Fruit fly (Drosophila melanogaster) whole organism, embryonic: ENCODE results near the gene dlp.
A peak's percentile ranks its signal among the peaks of the same experiment; 100 is the strongest.

Experiments used
- Adf1 ChIP-seq: fragments of 200-800 bp; sonication (Bioruptor generic); IDR thresholded peaks from 2 replicates; pipeline ENCODE4 v1.3.6; 2022; ENCODE audit warnings: missing biosample characterization, missing genetic modification characterization
- CG10147 ChIP-seq: fragments of 200-800 bp; sonication (Bioruptor generic); optimal IDR thresholded peaks from 2 replicates; lab custom pipeline; 2019; ENCODE audit warnings: missing biosample characterization, mild to moderate bottlenecking, missing genetic modification characterization, moderate library complexity
- CG11723 ChIP-seq: fragments of 200-800 bp; sonication (Bioruptor generic); optimal IDR thresholded peaks from 2 replicates; lab custom pipeline; 2017; ENCODE audit warnings: missing biosample characterization, mild to moderate bottlenecking, missing genetic modification characterization
- CG13894 ChIP-seq: fragments of 200-800 bp; sonication (Bioruptor generic); optimal IDR thresholded peaks from 3 replicates; lab custom pipeline; 2018; ENCODE audit warnings: missing biosample characterization, mild to moderate bottlenecking, missing genetic modification characterization, moderate library complexity
- CG14860 ChIP-seq: fragments of 200-800 bp; sonication (Bioruptor generic); IDR thresholded peaks from 3 replicates; pipeline ENCODE4 v1.3.6; 2022; ENCODE audit warnings: missing biosample characterization, missing genetic modification characterization; ENCODE audit not compliant: partially characterized antibody
- CG1529 ChIP-seq: fragments of 200-800 bp; sonication (Bioruptor generic); optimal IDR thresholded peaks from 3 replicates; lab custom pipeline; 2018; ENCODE audit warnings: missing biosample characterization, missing genetic modification characterization
- CG16863 ChIP-seq: fragments of 200-800 bp; sonication (Bioruptor generic); optimal IDR thresholded peaks from 3 replicates; lab custom pipeline; 2016; ENCODE audit warnings: missing biosample characterization, missing genetic modification characterization
- CG17385 ChIP-seq: fragments of 200-800 bp; sonication (Bioruptor generic); optimal IDR thresholded peaks from 3 replicates; lab custom pipeline; 2018; ENCODE audit warnings: missing biosample characterization, mild to moderate bottlenecking, missing genetic modification characterization
- CG18011 ChIP-seq: fragments of 200-800 bp; sonication (Bioruptor generic); optimal IDR thresholded peaks from 2 replicates; lab custom pipeline; 2017; ENCODE audit warnings: missing biosample characterization, missing genetic modification characterization, mild to moderate bottlenecking, moderate library complexity, missing genotype
- CG18599 ChIP-seq: fragments of 200-800 bp; sonication (Bioruptor generic); optimal IDR thresholded peaks from 3 replicates; lab custom pipeline; 2017; ENCODE audit warnings: missing biosample characterization, missing genetic modification characterization, mild to moderate bottlenecking, moderate library complexity, missing genetic modification reagents
- CG2678 ChIP-seq: fragments of 200-800 bp; sonication (Bioruptor generic); optimal IDR thresholded peaks from 3 replicates; lab custom pipeline; 2019; ENCODE audit warnings: missing biosample characterization, mild to moderate bottlenecking, missing genetic modification characterization, moderate library complexity
- CG31365 ChIP-seq: fragments of 200-800 bp; sonication (Bioruptor generic); optimal IDR thresholded peaks from 2 replicates; lab custom pipeline; 2018; ENCODE audit warnings: missing biosample characterization, mild to moderate bottlenecking, missing genetic modification characterization
- CG31388 ChIP-seq: fragments of 200-800 bp; sonication (Bioruptor generic); optimal IDR thresholded peaks from 2 replicates; lab custom pipeline; 2016; ENCODE audit warnings: missing biosample characterization, missing genetic modification characterization
- CG31441 ChIP-seq: fragments of 200-800 bp; sonication (Bioruptor generic); IDR thresholded peaks from 2 replicates; pipeline ENCODE4 v1.3.6; 2022; ENCODE audit warnings: missing biosample characterization, missing genetic modification characterization
- CG34376 ChIP-seq: fragments of 200-800 bp; sonication (Bioruptor generic); optimal IDR thresholded peaks from 2 replicates; lab custom pipeline; 2018; ENCODE audit warnings: missing biosample characterization, mild to moderate bottlenecking, missing genetic modification characterization
- CG4282 ChIP-seq: fragments of 200-800 bp; sonication (Bioruptor generic); optimal IDR thresholded peaks from 2 replicates; lab custom pipeline; 2016; ENCODE audit warnings: missing biosample characterization, missing genetic modification characterization
- CG6175 ChIP-seq: fragments of 200-800 bp; sonication (Bioruptor generic); IDR thresholded peaks from 3 replicates; pipeline ENCODE4 v1.3.6; 2022; ENCODE audit warnings: missing biosample characterization, missing genetic modification characterization
- CG6765 ChIP-seq: fragments of 200-800 bp; sonication (Bioruptor generic); optimal IDR thresholded peaks from 3 replicates; lab custom pipeline; 2017; ENCODE audit warnings: missing biosample characterization, mild to moderate bottlenecking, missing genetic modification characterization
- CG7271 ChIP-seq: fragments of 200-800 bp; sonication (Bioruptor generic); optimal IDR thresholded peaks from 2 replicates; lab custom pipeline; 2018; ENCODE audit warnings: missing biosample characterization, mild to moderate bottlenecking, missing genetic modification characterization, moderate library complexity
- CG7372 ChIP-seq: fragments of 200-800 bp; sonication (Bioruptor generic); IDR thresholded peaks from 2 replicates; pipeline ENCODE4 v1.3.6; 2022; ENCODE audit warnings: missing biosample characterization, missing genetic modification characterization
- CG7556 ChIP-seq: fragments of 200-800 bp; sonication (Bioruptor generic); optimal IDR thresholded peaks from 2 replicates; lab custom pipeline; 2017; ENCODE audit warnings: missing biosample characterization, mild to moderate bottlenecking, missing genetic modification characterization
- D19B ChIP-seq: fragments of 200-800 bp; sonication (Bioruptor generic); optimal IDR thresholded peaks from 2 replicates; lab custom pipeline; 2017; ENCODE audit warnings: missing biosample characterization, mild to moderate bottlenecking, missing genetic modification characterization
- Dbx ChIP-seq: fragments of 200-800 bp; sonication (Bioruptor generic); IDR thresholded peaks from 3 replicates; pipeline ENCODE4 v1.3.6; 2022; ENCODE audit warnings: missing biosample characterization, missing genetic modification characterization
- Fer3 ChIP-seq: fragments of 200-800 bp; sonication (Bioruptor generic); optimal IDR thresholded peaks from 2 replicates; lab custom pipeline; 2018; ENCODE audit warnings: missing biosample characterization, mild to moderate bottlenecking, missing genetic modification characterization, moderate library complexity
- Hr3 ChIP-seq: fragments of 200-800 bp; sonication (Bioruptor generic); optimal IDR thresholded peaks from 3 replicates; lab custom pipeline; 2016; ENCODE audit warnings: missing biosample characterization, missing genetic modification characterization
- MESR4 ChIP-seq: fragments of 200-800 bp; sonication (Bioruptor generic); optimal IDR thresholded peaks from 2 replicates; lab custom pipeline; 2018; ENCODE audit warnings: missing biosample characterization, mild to moderate bottlenecking, missing genetic modification characterization, moderate library complexity
- NK7.1 ChIP-seq: fragments of 200-800 bp; sonication (Bioruptor generic); optimal IDR thresholded peaks from 3 replicates; lab custom pipeline; 2016; ENCODE audit warnings: missing biosample characterization, missing genetic modification characterization
- PHDP ChIP-seq: fragments of 200-800 bp; sonication (Bioruptor generic); optimal IDR thresholded peaks from 3 replicates; lab custom pipeline; 2018; ENCODE audit warnings: missing biosample characterization, mild to moderate bottlenecking, missing genetic modification characterization, moderate library complexity
- Sin3A ChIP-seq: fragments of >200 bp; optimal IDR thresholded peaks from 2 replicates; lab custom pipeline; 2018
- Six4 ChIP-seq: fragments of 200-800 bp; sonication (Bioruptor generic); optimal IDR thresholded peaks from 2 replicates; lab custom pipeline; 2016; ENCODE audit warnings: missing biosample characterization, missing genetic modification characterization
- abd-A ChIP-seq: fragments of 200-800 bp; sonication (Bioruptor generic); optimal IDR thresholded peaks from 3 replicates; lab custom pipeline; 2019; ENCODE audit warnings: missing biosample characterization, mild to moderate bottlenecking, missing genetic modification characterization, moderate library complexity
- bab2 ChIP-seq: fragments of 200-800 bp; sonication (Bioruptor generic); optimal IDR thresholded peaks from 2 replicates; lab custom pipeline; 2016; ENCODE audit warnings: missing biosample characterization, missing genetic modification characterization
- bbx ChIP-seq: fragments of 200-800 bp; sonication (Bioruptor generic); IDR thresholded peaks from 2 replicates; pipeline ENCODE4 v1.3.6; 2022; ENCODE audit warnings: missing biosample characterization, missing genetic modification characterization; ENCODE audit not compliant: partially characterized antibody
- bsh ChIP-seq, 2 experiments: fragments of 200-800 bp; sonication (Bioruptor generic); optimal IDR thresholded peaks; 2 replicates each; lab custom pipeline; 2017 to 2018; ENCODE audit warnings: mild to moderate bottlenecking in 2 of 2, missing biosample characterization in 2 of 2, missing genetic modification characterization in 2 of 2, moderate library complexity in 1 of 2
- cad ChIP-seq: fragments of >200 bp; optimal IDR thresholded peaks from 2 replicates; lab custom pipeline; 2017; ENCODE audit warnings: missing biosample characterization, missing genetic modification characterization
- cato ChIP-seq: fragments of 200-800 bp; sonication (Bioruptor generic); optimal IDR thresholded peaks from 2 replicates; lab custom pipeline; 2016; ENCODE audit warnings: missing biosample characterization, missing genetic modification characterization, borderline replicate concordance
- cwo ChIP-seq: fragments of 200-800 bp; sonication (Bioruptor generic); optimal IDR thresholded peaks from 3 replicates; lab custom pipeline; 2017; ENCODE audit warnings: missing biosample characterization, missing genetic modification characterization, mild to moderate bottlenecking, moderate library complexity, missing genetic modification reagents
- ewg ChIP-seq: fragments of 200-800 bp; sonication (Bioruptor generic); optimal IDR thresholded peaks from 3 replicates; lab custom pipeline; 2017; ENCODE audit warnings: mild to moderate bottlenecking, missing biosample characterization, missing genetic modification reagents, missing genetic modification characterization
- ftz-f1 ChIP-seq: fragments of 200-800 bp; sonication (Bioruptor generic); optimal IDR thresholded peaks from 2 replicates; lab custom pipeline; 2016; ENCODE audit warnings: missing biosample characterization, missing genetic modification characterization
- gro ChIP-seq: fragments of 200-800 bp; sonication (Bioruptor generic); optimal IDR thresholded peaks from 2 replicates; lab custom pipeline; 2016; ENCODE audit warnings: missing biosample characterization, missing genetic modification characterization
- hb ChIP-seq: fragments of 200-800 bp; sonication (Bioruptor generic); IDR thresholded peaks from 3 replicates; pipeline ENCODE4 v1.3.6; 2022; ENCODE audit warnings: missing biosample characterization, missing genetic modification characterization; ENCODE audit not compliant: partially characterized antibody
- hkb ChIP-seq, 2 experiments: fragments of 200-800 bp in 1 of 2; fragments of >200 bp in 1 of 2; sonication (Bioruptor generic) in 1 of 2; IDR thresholded peaks in 1 of 2; optimal IDR thresholded peaks in 1 of 2; 2 replicates each; pipeline versions ENCODE4 v1.3.6 to Lab custom; 2017 to 2022; ENCODE audit warnings: missing biosample characterization in 1 of 2, missing genetic modification characterization in 1 of 2
- lab ChIP-seq: fragments of 200-800 bp; sonication (Bioruptor generic); optimal IDR thresholded peaks from 3 replicates; lab custom pipeline; 2017; ENCODE audit warnings: missing biosample characterization, missing genetic modification characterization, mild to moderate bottlenecking, moderate library complexity, missing genetic modification reagents
- nau ChIP-seq: fragments of 200-800 bp; sonication (Bioruptor generic); optimal IDR thresholded peaks from 3 replicates; lab custom pipeline; 2017; ENCODE audit warnings: missing biosample characterization, mild to moderate bottlenecking, missing genetic modification characterization, missing genetic modification reagents
- rib ChIP-seq: fragments of 200-800 bp; sonication (Bioruptor generic); IDR thresholded peaks from 2 replicates; pipeline ENCODE4 v1.3.6; 2022; ENCODE audit warnings: missing biosample characterization, missing genetic modification characterization
- wdn ChIP-seq: fragments of 200-800 bp; sonication (Bioruptor generic); IDR thresholded peaks from 2 replicates; pipeline ENCODE4 v1.3.6; 2022; ENCODE audit warnings: missing biosample characterization, missing genetic modification characterization
- z ChIP-seq: fragments of 200-800 bp; sonication (Bioruptor generic); IDR thresholded peaks from 3 replicates; pipeline ENCODE4 v1.3.6; 2022; ENCODE audit warnings: missing biosample characterization, missing genetic modification characterization
- zen2 ChIP-seq: fragments of 200-800 bp; sonication (Bioruptor generic); IDR thresholded peaks from 3 replicates; pipeline ENCODE4 v1.3.6; 2022; ENCODE audit warnings: missing biosample characterization, missing genetic modification characterization; ENCODE audit not compliant: partially characterized antibody

Gene dlp

DNA sequence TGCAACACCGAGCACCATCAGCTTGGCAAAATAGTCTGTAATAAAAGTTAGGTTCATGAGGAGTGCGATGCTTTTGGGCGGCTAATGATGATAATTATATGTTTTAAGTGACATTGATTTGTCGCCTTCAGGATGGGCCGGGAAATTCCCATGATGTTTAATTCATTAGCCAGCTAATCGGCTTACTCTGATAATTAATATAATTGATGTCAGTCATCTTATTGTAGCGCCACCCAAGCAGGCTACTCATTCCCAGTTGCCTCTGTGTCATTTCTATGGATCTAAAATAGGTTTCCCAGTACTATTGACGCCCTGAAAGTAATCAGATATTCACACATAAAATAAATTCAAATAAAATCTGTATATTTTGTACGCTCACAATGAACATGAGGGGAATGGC is 72.8 kb downstream of the dlp start, which contains the start of gene CG13476 (continued):
- TF ChIP-seq zen2 (GFP tag; lab: Robert Waterston, UW) = no peak
- no peak for TF ChIP-seq ewg
- TF ChIP-seq CG31441 (GFP tag; lab: Robert Waterston, UW) = no peak
- TF ChIP-seq, all 482 proteins: peak for 0

DNA sequence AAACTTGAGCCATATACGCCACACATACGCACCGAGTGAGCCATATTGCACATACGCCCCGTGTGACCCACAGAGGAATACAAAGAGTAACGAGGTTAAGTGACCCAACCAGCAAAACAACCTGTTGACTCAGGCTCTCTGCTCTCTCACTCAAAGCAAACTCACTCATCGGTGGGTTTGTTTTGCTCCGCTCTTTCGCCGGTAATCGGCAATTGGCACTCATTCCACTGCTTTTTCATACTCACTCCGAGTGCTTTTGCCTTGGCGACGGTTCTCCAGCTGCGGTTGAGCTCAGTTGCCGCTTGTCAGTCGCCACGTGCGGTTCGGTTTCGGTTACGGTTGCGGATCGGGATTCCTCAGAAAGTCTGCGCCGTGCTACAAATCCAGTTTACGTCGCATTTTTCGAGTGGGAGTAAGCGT is 74.1 kb downstream of the dlp start:
- TF ChIP-seq lab (GFP tag; lab: Kevin White, UChicago) (peak; percentile 56), PHDP (tag; lab: Kevin White, UChicago) (no peak), CG11723 (GFP tag; lab: Kevin White, UChicago) (no peak), CG2678 (tag; lab: Kevin White, UChicago) (no peak), Dbx (GFP tag; lab: Robert Waterston, UW) (no peak), Fer3 (tag; lab: Kevin White, UChicago) (peak; percentile 32), CG7556 (GFP tag; lab: Kevin White, UChicago) (no peak), cad (no peak), D19B (no peak), hkb (optimal IDR thresholded peaks at IDR 0.05; lab: Kevin White, UChicago) (no peak), hkb (GFP tag; IDR thresholded peaks at IDR 0.05; lab: Robert Waterston, UW) (no peak; the same call in 1 of the 2 replicates), CG31365 (peak; percentile 11), CG4282 (GFP tag; lab: Kevin White, UChicago) (no peak), CG14860 (GFP tag; lab: Robert Waterston, UW) (no peak), CG18599 (GFP tag; lab: Kevin White, UChicago) (peak; percentile 36), CG7372 (GFP tag; lab: Robert Waterston, UW) (peak; percentile 81), cato (GFP tag; lab: Kevin White, UChicago) (no peak), rib (GFP tag; lab: Robert Waterston, UW) (peak; percentile 34; the same call in 1 of the 2 replicates), CG34376 (GFP tag; lab: Kevin White, UChicago) (peak; percentile 59), ftz-f1 (GFP tag; lab: Kevin White, UChicago) (peak; percentile 65), hb (GFP tag; lab: Robert Waterston, UW) (no peak), CG18011 (GFP tag; lab: Kevin White, UChicago) (no peak), gro (GFP tag; lab: Kevin White, UChicago) (peak; percentile 77), NK7.1 (GFP tag; lab: Kevin White, UChicago) (no peak), bbx (GFP tag; lab: Robert Waterston, UW) (peak; percentile 74; the same call in 1 of the 2 replicates), wdn (no peak), z (peak; percentile 98), CG1529 (GFP tag; lab: Kevin White, UChicago) (no peak), CG16863 (GFP tag; lab: Kevin White, UChicago) (no peak), CG17385 (GFP tag; lab: Kevin White, UChicago) (peak; percentile 23), bab2 (GFP tag; lab: Kevin White, UChicago) (no peak), cwo (GFP tag; lab: Kevin White, UChicago) (no peak), bsh (GFP tag; optimal IDR thresholded peaks at IDR 0.05; lab: Kevin White, UChicago) (no peak), CG7271 (tag; lab: Kevin White, UChicago) (no peak), Sin3A (lab: Kevin White, UChicago) (no peak), Hr3 (GFP tag; lab: Kevin White, UChicago) (no peak), CG31388 (GFP tag; lab: Kevin White, UChicago) (no peak), CG6765 (GFP tag; lab: Kevin White, UChicago) (peak; percentile 29), abd-A (tag; lab: Kevin White, UChicago) (no peak), CG10147 (GFP tag; lab: Kevin White, UChicago) (no peak), Adf1 (peak; percentile 57; the same call in 1 of the 2 replicates), Six4 (GFP tag; lab: Kevin White, UChicago) (no peak), nau (GFP tag; lab: Kevin White, UChicago) (peak; percentile 51), CG13894 (tag; lab: Kevin White, UChicago) (peak; percentile 62), CG6175 (GFP tag; lab: Robert Waterston, UW) (no peak), MESR4 (GFP tag; lab: Kevin White, UChicago) (no peak)
